Worm (Caenorhabditis elegans) whole organism, L2 larva: ENCODE results near the gene C50F4.6.

Experiments used
- blmp-1 ChIP-seq: sonication (generic microtip); optimal IDR thresholded peaks from 2 replicates; lab custom pipeline; 2017; ENCODE audit warnings: missing genetic modification characterization, mild to moderate bottlenecking, missing compliant biosample characterization, antibody characterized with exemption, moderate library complexity; ENCODE audit not compliant: insufficient read depth
- nhr-237 ChIP-seq: fragments of 150-350 bp; optimal IDR thresholded peaks from 2 replicates; lab custom pipeline; 2014; ENCODE audit warnings: missing biosample characterization, missing genetic modification characterization
- ztf-11 ChIP-seq: sonication (generic microtip); optimal IDR thresholded peaks from 2 replicates; lab custom pipeline; 2017; ENCODE audit warnings: missing biosample characterization, missing genetic modification characterization
- ztf-4 ChIP-seq: fragments of 150-350 bp; optimal IDR thresholded peaks from 2 replicates; lab custom pipeline; 2014; ENCODE audit warnings: missing biosample characterization, missing genetic modification characterization

- TF ChIP-seq ztf-4 (tag; lab: Kevin White, UChicago) = no peak
- TF ChIP-seq blmp-1 (tag; lab: Kevin White, UChicago) = no peak
- no peak for TF ChIP-seq ztf-11 (tag; lab: Kevin White, UChicago)
- TF ChIP-seq nhr-237 (tag; lab: Kevin White, UChicago) = no peak
These were observed 45.0 kb upstream of the C50F4.6 start, which contains the start of gene swt-5 for ce11 chrV:9500826-9501451.
